Fruit fly (Drosophila melanogaster): ENCODE results near the gene CG13004.

The CG13004 gene

dm6 chrX:16829439-16830028, 5.8 kb downstream of the CG13004 start (continued):
- TF ChIP-seq CG2120 (GFP tag; optimal IDR thresholded peaks at IDR 0.05): peak; percentile 35
- peak; percentile 6 for TF ChIP-seq Blimp-1 (GFP tag; optimal IDR thresholded peaks at IDR 0.05)
- no peak for TF ChIP-seq HLHmδ (GFP tag; optimal IDR thresholded peaks at IDR 0.05)
- peak; percentile 4 for TF ChIP-seq CG12391 (tag; optimal IDR thresholded peaks at IDR 0.05)
- TF ChIP-seq hth (optimal IDR thresholded peaks at IDR 0.05): no peak
- TF ChIP-seq CG11093 (GFP tag; IDR thresholded peaks at IDR 0.05): no peak
- TF ChIP-seq Fer1 (GFP tag; optimal IDR thresholded peaks at IDR 0.05): peak; percentile 19
- TF ChIP-seq repo (GFP tag; optimal IDR thresholded peaks at IDR 0.05): no peak
- TF ChIP-seq CG18011 (GFP tag; optimal IDR thresholded peaks at IDR 0.05): no peak
- no peak for TF ChIP-seq CG14667 (GFP tag; IDR thresholded peaks at IDR 0.05)
- no peak for TF ChIP-seq al (GFP tag; IDR thresholded peaks at IDR 0.05)
- no peak for TF ChIP-seq so (GFP tag; IDR thresholded peaks at IDR 0.05)
- TF ChIP-seq cwo (GFP tag; optimal IDR thresholded peaks at IDR 0.05): peak; percentile 59
- TF ChIP-seq az2 (GFP tag; optimal IDR thresholded peaks at IDR 0.05): no peak

DNA sequence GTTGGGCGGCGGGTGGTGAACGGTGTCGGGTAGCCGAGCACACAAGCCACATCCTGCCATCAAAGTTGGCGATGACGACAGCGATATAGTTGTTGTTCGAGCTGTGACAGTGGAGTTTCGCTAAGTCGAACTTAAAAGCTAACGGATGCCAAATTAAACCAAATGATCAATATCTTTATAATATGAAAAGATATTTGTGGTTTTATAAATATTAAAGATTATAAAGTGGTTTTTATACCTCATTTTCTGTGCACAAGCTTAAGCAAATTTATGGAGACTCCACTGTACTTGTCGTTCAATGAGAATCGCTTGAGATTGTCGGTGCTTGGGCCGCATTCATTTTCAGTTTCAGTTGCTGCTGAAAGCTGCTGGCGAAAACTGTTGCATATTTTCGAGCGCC, 13.2 kb downstream of the CG13004 start:
- TF ChIP-seq B-H1 (GFP tag; IDR thresholded peaks at IDR 0.05): peak; percentile 21; the same call in 1 of the 3 replicates
- no peak for TF ChIP-seq ac (GFP tag; optimal IDR thresholded peaks at IDR 0.05)
- TF ChIP-seq Dp (GFP tag; optimal IDR thresholded peaks at IDR 0.05): no peak
- peak; percentile 31 for TF ChIP-seq CG12659 (GFP tag; optimal IDR thresholded peaks at IDR 0.05)
- TF ChIP-seq insv (GFP tag; optimal IDR thresholded peaks at IDR 0.05): no peak
- TF ChIP-seq CG1024 (GFP tag; IDR thresholded peaks at IDR 0.05): no peak
- TF ChIP-seq org-1 (GFP tag; optimal IDR thresholded peaks at IDR 0.05): peak; percentile 14
- TF ChIP-seq CG15514 (GFP tag; optimal IDR thresholded peaks at IDR 0.05): peak; percentile 22
- TF ChIP-seq unc-4 (GFP tag; IDR thresholded peaks at IDR 0.05; ENCODE audit: partially characterized antibody): no peak
- TF ChIP-seq lov (optimal IDR thresholded peaks at IDR 0.05): no peak
- TF ChIP-seq lov (GFP tag; IDR thresholded peaks at IDR 0.05): no peak
- no peak for TF ChIP-seq sc (optimal IDR thresholded peaks at IDR 0.05)
- no peak for TF ChIP-seq sc (GFP tag; optimal IDR thresholded peaks at IDR 0.05)
- TF ChIP-seq repo (GFP tag; optimal IDR thresholded peaks at IDR 0.05): no peak
- TF ChIP-seq Elba2 (GFP tag; optimal IDR thresholded peaks at IDR 0.05): no peak
- TF ChIP-seq prd (optimal IDR thresholded peaks at IDR 0.05): no peak
- TF ChIP-seq prd (GFP tag; IDR thresholded peaks at IDR 0.05): peak; percentile 65
- no peak for TF ChIP-seq CG15073 (GFP tag; optimal IDR thresholded peaks at IDR 0.05)
- TF ChIP-seq CG10543 (GFP tag; optimal IDR thresholded peaks at IDR 0.05): no peak
- peak; percentile 70 for TF ChIP-seq dysf (GFP tag; IDR thresholded peaks at IDR 0.05)
- peak; percentile 34 for TF ChIP-seq Abd-B (GFP tag; optimal IDR thresholded peaks at IDR 0.05)
- peak; percentile 32 for TF ChIP-seq Med (GFP tag)
- peak; percentile 46; the same call in 1 of the 3 replicates for TF ChIP-seq H15 (GFP tag; IDR thresholded peaks at IDR 0.05)
- no peak for TF ChIP-seq dmrt11E (tag; optimal IDR thresholded peaks at IDR 0.05)
- no peak for TF ChIP-seq CG30431 (GFP tag; optimal IDR thresholded peaks at IDR 0.05)
- peak; percentile 29 for TF ChIP-seq CG2120 (GFP tag; optimal IDR thresholded peaks at IDR 0.05)
- peak; percentile 31 for TF ChIP-seq NfI (GFP tag; optimal IDR thresholded peaks at IDR 0.05)
- peak; percentile 67 for TF ChIP-seq CG11695 (GFP tag; IDR thresholded peaks at IDR 0.05)
- peak; percentile 58 for TF ChIP-seq CG17359 (tag; optimal IDR thresholded peaks at IDR 0.05)
- no peak for TF ChIP-seq HLH54F (GFP tag; optimal IDR thresholded peaks at IDR 0.05)
- no peak for TF ChIP-seq CG8290 (GFP tag; optimal IDR thresholded peaks at IDR 0.05)
- peak in 1 of 2 experiments; percentile 19 for TF ChIP-seq CG8290 (tag; optimal IDR thresholded peaks at IDR 0.05)
- peak; percentile 63; the same call in 1 of the 2 replicates for TF ChIP-seq Ada2b (GFP tag; IDR thresholded peaks at IDR 0.05)
- TF ChIP-seq CG12769 (tag; optimal IDR thresholded peaks at IDR 0.05): peak; percentile 19
- no peak for TF ChIP-seq crc (GFP tag; optimal IDR thresholded peaks at IDR 0.05)
- no peak for TF ChIP-seq Hey (tag; optimal IDR thresholded peaks at IDR 0.05)
- TF ChIP-seq ase (GFP tag; IDR thresholded peaks at IDR 0.05): peak; percentile 61; the same call in 2 of the 3 replicates
- no peak for TF ChIP-seq Dfd (GFP tag; optimal IDR thresholded peaks at IDR 0.05)
- peak; percentile 13 for TF ChIP-seq CG5245 (GFP tag; optimal IDR thresholded peaks at IDR 0.05)

All from whole organism, embryonic.